Fruit fly (Drosophila melanogaster): ENCODE results near the gene pn.

pn gene

DNA sequence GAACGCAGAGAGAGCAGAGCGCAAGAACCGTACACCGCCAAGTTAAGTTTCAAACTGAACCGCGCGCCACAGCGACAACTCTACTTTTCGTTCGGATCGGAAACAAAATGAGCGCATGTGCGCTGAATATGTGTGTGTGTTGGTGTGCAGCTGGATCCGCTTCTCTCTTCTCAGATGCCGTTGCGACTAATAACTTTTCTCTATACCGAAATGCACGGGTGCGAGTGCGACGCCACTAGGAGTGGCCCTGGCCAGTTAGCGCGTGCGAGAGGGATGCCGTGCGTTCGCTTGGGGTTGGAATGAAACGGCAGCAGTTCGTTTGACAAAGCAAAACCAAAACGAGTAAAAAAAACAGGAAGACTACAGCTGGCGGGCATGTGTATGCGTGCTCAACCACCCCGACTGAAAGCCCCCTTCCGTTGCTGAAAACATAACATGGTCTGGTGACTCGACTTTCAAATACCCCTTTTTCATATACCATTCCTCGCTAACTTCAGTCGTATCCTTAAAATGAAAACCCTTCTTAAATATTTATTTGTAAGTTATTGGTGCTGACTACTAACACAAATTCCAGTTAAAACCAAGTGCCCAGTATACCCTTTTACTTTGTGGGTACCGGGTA, 44.1 kb upstream of the pn start (continued):
- TF ChIP-seq ase (GFP tag; IDR thresholded peaks at IDR 0.05) (peak; percentile 100), kah (GFP tag; optimal IDR thresholded peaks at IDR 0.05) (peak; percentile 99), toy (GFP tag; IDR thresholded peaks at IDR 0.05) (peak; percentile 100), Dek (tag; optimal IDR thresholded peaks at IDR 0.05) (peak; percentile 100), Hand (GFP tag; optimal IDR thresholded peaks at IDR 0.05) (peak; percentile 99), CG8281 (tag; optimal IDR thresholded peaks at IDR 0.05) (peak; percentile 97), CG17328 (GFP tag; IDR thresholded peaks at IDR 0.05) (peak; percentile 100), CG13123 (GFP tag; optimal IDR thresholded peaks at IDR 0.05) (peak; percentile 99), sd (tag; optimal IDR thresholded peaks at IDR 0.05) (peak; percentile 96), CG15601 (tag; optimal IDR thresholded peaks at IDR 0.05) (peak; percentile 99), HmgZ (tag; optimal IDR thresholded peaks at IDR 0.05) (peak; percentile 100), pho (GFP tag; optimal IDR thresholded peaks at IDR 0.05) (peak; percentile 100), nerfin-2 (GFP tag; IDR thresholded peaks at IDR 0.05; ENCODE audit: partially characterized antibody) (no peak), CG2889 (GFP tag; IDR thresholded peaks at IDR 0.05) (peak; percentile 100), dimm (GFP tag; IDR thresholded peaks at IDR 0.05) (peak; percentile 100), CG11093 (GFP tag; IDR thresholded peaks at IDR 0.05) (peak; percentile 100), Hr3 (GFP tag; optimal IDR thresholded peaks at IDR 0.05) (peak; percentile 100), gem (tag; optimal IDR thresholded peaks at IDR 0.05) (peak; percentile 100), Drgx (GFP tag; IDR thresholded peaks at IDR 0.05) (peak; percentile 100), sqz (GFP tag; optimal IDR thresholded peaks at IDR 0.05) (peak; percentile 100), tx (GFP tag; optimal IDR thresholded peaks at IDR 0.05) (peak; percentile 100), YL-1 (GFP tag; optimal IDR thresholded peaks at IDR 0.05) (peak; percentile 98), sens (GFP tag) (peak; percentile 100), E2f2 (GFP tag; IDR thresholded peaks at IDR 0.05) (peak; percentile 91), croc (GFP tag; conservative IDR thresholded peaks at IDR 0.05) (peak; percentile 100), CG10274 (GFP tag; optimal IDR thresholded peaks at IDR 0.05) (peak; percentile 98), insv (GFP tag; optimal IDR thresholded peaks at IDR 0.05) (peak; percentile 71 to 87), CG8388 (GFP tag; optimal IDR thresholded peaks at IDR 0.05) (peak; percentile 100), CG1832 (GFP tag; optimal IDR thresholded peaks at IDR 0.05) (peak; percentile 98), lab (GFP tag; optimal IDR thresholded peaks at IDR 0.05) (peak; percentile 100), Fer1 (GFP tag; optimal IDR thresholded peaks at IDR 0.05) (peak; percentile 100), ems (GFP tag; optimal IDR thresholded peaks at IDR 0.05) (peak; percentile 100), CG11696 (GFP tag; IDR thresholded peaks at IDR 0.05) (peak; percentile 99), Chrac-16 (GFP tag; optimal IDR thresholded peaks at IDR 0.05) (peak; percentile 100), inv (GFP tag; IDR thresholded peaks at IDR 0.05; ENCODE audit: partially characterized antibody) (no peak), CG18262 (tag; optimal IDR thresholded peaks at IDR 0.05) (peak; percentile 100), pfk (GFP tag; optimal IDR thresholded peaks at IDR 0.05) (peak; percentile 82), ash1 (GFP tag; optimal IDR thresholded peaks at IDR 0.05) (peak; percentile 100), her (GFP tag; optimal IDR thresholded peaks at IDR 0.05) (peak; percentile 98), chm (GFP tag; IDR thresholded peaks at IDR 0.05) (peak; percentile 100), Bgb (GFP tag; IDR thresholded peaks at IDR 0.05; ENCODE audit: partially characterized antibody) (peak; percentile 39; the same call in 1 of the 2 replicates), Awh (GFP tag; IDR thresholded peaks at IDR 0.05) (peak; percentile 100), lilli (GFP tag; optimal IDR thresholded peaks at IDR 0.05) (peak; percentile 100), cad (GFP tag; optimal IDR thresholded peaks at IDR 0.05) (no peak), peb (GFP tag; IDR thresholded peaks at IDR 0.05) (peak; percentile 100), CG7987 (GFP tag; optimal IDR thresholded peaks at IDR 0.05) (peak; percentile 99), yki (optimal IDR thresholded peaks at IDR 0.05) (peak; percentile 29), Jarid2 (GFP tag; optimal IDR thresholded peaks at IDR 0.05) (peak; percentile 92), Deaf1 (tag; optimal IDR thresholded peaks at IDR 0.05) (peak; percentile 90), wek (GFP tag; optimal IDR thresholded peaks at IDR 0.05) (peak; percentile 98)
